Worm (Caenorhabditis elegans) whole organism, late embryonic: Measurements from ENCODE around the gene C27B7.2.
A peak's percentile ranks its signal among the peaks of the same experiment; 100 is the strongest.

ENCODE experiments used
- T23F11.4 ChIP-seq: fragments of 200-800 bp; sonication (Bioruptor generic); optimal IDR thresholded peaks from 2 replicates; lab custom pipeline; 2018; ENCODE audit warnings: mild to moderate bottlenecking, missing genetic modification characterization, missing compliant biosample characterization
- ceh-22 ChIP-seq: sonication (generic microtip); optimal IDR thresholded peaks from 2 replicates; lab custom pipeline; 2017; ENCODE audit warnings: missing biosample characterization, missing genetic modification characterization
- ceh-45 ChIP-seq: fragments of 200-800 bp; sonication (Bioruptor generic); IDR thresholded peaks from 2 replicates; pipeline ENCODE4 v1.3.6; 2022; ENCODE audit warnings: missing genetic modification reagents, missing genetic modification characterization, missing compliant biosample characterization
- ceh-48 ChIP-seq: sonication (generic microtip); optimal IDR thresholded peaks from 2 replicates; lab custom pipeline; 2016; ENCODE audit warnings: missing genetic modification characterization, inconsistent platforms, missing compliant biosample characterization
- che-1 ChIP-seq: sonication (generic microtip); optimal IDR thresholded peaks from 2 replicates; lab custom pipeline; 2016; ENCODE audit warnings: mild to moderate bottlenecking, missing genetic modification characterization, missing compliant biosample characterization
- lin-11 ChIP-seq: fragments of 200-800 bp; sonication (Bioruptor generic); optimal IDR thresholded peaks from 2 replicates; lab custom pipeline; 2018; ENCODE audit warnings: mild to moderate bottlenecking, missing genetic modification characterization, missing compliant biosample characterization
- unc-42 ChIP-seq: sonication (generic microtip); optimal IDR thresholded peaks from 2 replicates; lab custom pipeline; 2016; ENCODE audit warnings: missing genotype, missing genetic modification characterization, missing compliant biosample characterization

C27B7.2 gene

DNA sequence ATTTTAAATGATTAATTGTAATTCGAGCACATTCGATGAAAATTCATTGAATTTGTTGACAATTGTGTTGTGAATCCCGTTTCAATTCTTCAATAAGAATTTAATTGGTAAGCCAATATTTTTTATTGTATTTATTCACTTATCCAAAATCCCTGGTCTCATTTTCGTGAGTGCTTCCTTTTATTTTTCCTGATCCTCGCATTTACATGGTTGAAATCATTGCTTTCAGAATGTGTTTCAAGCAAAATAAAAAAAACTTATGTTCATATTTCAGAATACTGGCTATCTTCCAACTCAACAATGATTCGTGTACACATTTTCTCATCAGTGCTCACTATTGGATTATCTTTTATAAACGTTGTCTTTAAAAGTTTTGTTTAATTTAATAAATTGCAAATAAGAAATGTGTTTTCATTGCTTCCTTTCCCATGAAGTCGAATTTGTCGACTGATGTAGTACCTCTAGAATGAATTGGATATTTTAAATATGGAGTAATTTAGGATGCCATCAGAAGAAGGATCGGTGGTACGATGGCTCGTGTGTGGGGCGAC lies 37.4 kb downstream of the C27B7.2 start, which contains the start of the genes D1046.18 and slc-25A26:
Gene D1046.18 (plus strand): TSS at position 301 of the 551 bp plus-strand sequence.
Gene slc-25A26 (plus strand): TSS at position 501 of the 551 bp plus-strand sequence.
- no peak for TF ChIP-seq T23F11.4 (GFP tag; lab: Kevin White, UChicago)
- no peak for TF ChIP-seq ceh-45 (GFP tag; lab: Robert Waterston, UW)
- no peak for TF ChIP-seq lin-11

DNA sequence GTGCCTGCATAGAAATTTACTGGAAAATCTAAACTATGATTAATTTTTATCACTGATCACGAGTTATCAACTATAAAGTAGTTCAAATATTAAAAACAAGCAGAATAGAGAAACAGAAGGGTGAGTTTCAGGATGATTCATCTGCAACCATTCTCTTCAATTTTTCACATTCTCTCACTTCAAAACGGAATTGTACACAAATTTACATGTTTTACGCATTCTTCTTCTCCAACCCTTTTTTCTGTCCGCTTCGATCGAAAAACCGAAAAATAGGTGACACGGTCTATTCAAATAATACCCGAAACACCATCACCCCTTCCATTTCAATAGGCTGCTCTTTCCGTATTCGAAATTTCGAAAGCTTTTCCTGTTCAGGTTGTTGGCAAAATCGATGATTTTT lies 40.9 kb downstream of the C27B7.2 start, which contains the start of gene D1046.4:
Gene D1046.4 (plus strand): TSS at position 301 of the 400 bp plus-strand sequence.
- TF ChIP-seq ceh-48 (tag; lab: Kevin White, UChicago) (no peak), che-1 (tag; lab: Kevin White, UChicago) (no peak)

ce11 chrIV:8943430-8943829 lies 50.8 kb downstream of the C27B7.2 start:
- TF ChIP-seq unc-42 (tag; lab: Kevin White, UChicago): peak; percentile 48
- no peak for TF ChIP-seq ceh-22 (tag; lab: Kevin White, UChicago)
